Fruit fly (Drosophila melanogaster) whole organism, embryonic: ENCODE measurements around the gene Rbcn-3B.
A peak's percentile ranks its signal among the peaks of the same experiment; 100 is the strongest.

Source experiments
- CG1024 ChIP-seq: fragments of 200-800 bp; sonication (Bioruptor generic); IDR thresholded peaks from 2 replicates; pipeline ENCODE4 v1.3.6; 2022; ENCODE audit warnings: missing biosample characterization, missing genetic modification characterization
- CG12744 ChIP-seq: fragments of 200-800 bp; sonication (Bioruptor generic); optimal IDR thresholded peaks from 2 replicates; lab custom pipeline; 2016; ENCODE audit warnings: missing biosample characterization, missing genetic modification characterization
- CG13287 ChIP-seq: fragments of 200-800 bp; sonication (Bioruptor generic); IDR thresholded peaks from 2 replicates; pipeline ENCODE4 v1.3.6; 2022; ENCODE audit warnings: missing biosample characterization, missing genetic modification characterization; ENCODE audit not compliant: partially characterized antibody
- CG13894 ChIP-seq: fragments of 200-800 bp; sonication (Bioruptor generic); optimal IDR thresholded peaks from 3 replicates; lab custom pipeline; 2018; ENCODE audit warnings: missing biosample characterization, mild to moderate bottlenecking, missing genetic modification characterization, moderate library complexity
- CG15479 ChIP-seq: fragments of 200-800 bp; sonication (Bioruptor generic); optimal IDR thresholded peaks from 3 replicates; lab custom pipeline; 2019; ENCODE audit warnings: missing biosample characterization, mild to moderate bottlenecking, missing genetic modification characterization, moderate library complexity
- CG17328 ChIP-seq: fragments of 200-800 bp; sonication (Bioruptor generic); IDR thresholded peaks from 2 replicates; pipeline ENCODE4 v1.3.6; 2022; ENCODE audit warnings: missing biosample characterization, missing genetic modification characterization
- CG17361 ChIP-seq: fragments of 200-800 bp; sonication (Bioruptor generic); IDR thresholded peaks from 3 replicates; pipeline ENCODE4 v1.3.6; 2022; ENCODE audit warnings: missing biosample characterization, missing genetic modification characterization
- CG3726 ChIP-seq: fragments of 200-800 bp; sonication (Bioruptor generic); IDR thresholded peaks from 3 replicates; pipeline ENCODE4, ENCODE4 v1.3.6; 2022; ENCODE audit warnings: missing biosample characterization, missing genetic modification characterization
- CG6854 ChIP-seq: fragments of 200-800 bp; sonication (Bioruptor generic); optimal IDR thresholded peaks from 3 replicates; lab custom pipeline; 2017; ENCODE audit warnings: missing biosample characterization, mild to moderate bottlenecking, missing genetic modification characterization
- CG7786 ChIP-seq: fragments of 200-800 bp; sonication (Bioruptor generic); optimal IDR thresholded peaks from 2 replicates; lab custom pipeline; 2016; ENCODE audit warnings: missing biosample characterization, missing genetic modification characterization
- CG7839 ChIP-seq: fragments of 200-800 bp; sonication (Bioruptor generic); optimal IDR thresholded peaks from 3 replicates; lab custom pipeline; 2018; ENCODE audit warnings: missing biosample characterization, mild to moderate bottlenecking, missing genetic modification characterization, moderate library complexity
- CG7963 ChIP-seq: fragments of 200-800 bp; sonication (Bioruptor generic); IDR thresholded peaks from 3 replicates; pipeline ENCODE4 v1.3.6; 2022; ENCODE audit warnings: missing biosample characterization, missing genetic modification characterization; ENCODE audit not compliant: partially characterized antibody
- CG9727 ChIP-seq: fragments of 200-800 bp; sonication (Bioruptor generic); optimal IDR thresholded peaks from 3 replicates; lab custom pipeline; 2017; ENCODE audit warnings: missing biosample characterization, mild to moderate bottlenecking, missing genetic modification characterization
- CG9797 ChIP-seq: fragments of 200-800 bp; sonication (Bioruptor generic); optimal IDR thresholded peaks from 3 replicates; lab custom pipeline; 2018; ENCODE audit warnings: missing biosample characterization, mild to moderate bottlenecking, missing genetic modification characterization
- CG9817 ChIP-seq: fragments of 200-800 bp; sonication (Bioruptor generic); optimal IDR thresholded peaks from 2 replicates; lab custom pipeline; 2018; ENCODE audit warnings: missing biosample characterization, mild to moderate bottlenecking, missing genetic modification characterization, moderate library complexity
- Camta ChIP-seq: fragments of 200-800 bp; sonication (Bioruptor generic); optimal IDR thresholded peaks from 2 replicates; lab custom pipeline; 2016; ENCODE audit warnings: missing biosample characterization, missing genetic modification characterization
- Doc3 ChIP-seq: fragments of 200-800 bp; sonication (Bioruptor generic); IDR thresholded peaks from 3 replicates; pipeline ENCODE4 v1.3.6; 2022; ENCODE audit warnings: missing biosample characterization, missing genetic modification characterization; ENCODE audit not compliant: partially characterized antibody
- Dref ChIP-seq: fragments of 200-800 bp; sonication (Bioruptor generic); IDR thresholded peaks from 2 replicates; pipeline ENCODE4 v1.3.6; 2022; ENCODE audit warnings: missing biosample characterization, missing genetic modification characterization
- Drgx ChIP-seq: fragments of 200-800 bp; sonication (Bioruptor generic); IDR thresholded peaks from 2 replicates; pipeline ENCODE4 v1.3.6; 2022; ENCODE audit warnings: missing biosample characterization, missing genetic modification characterization
- E2f1 ChIP-seq: fragments of 200-800 bp; sonication (Bioruptor generic); IDR thresholded peaks from 2 replicates; pipeline ENCODE4 v1.3.6; 2022; ENCODE audit warnings: missing biosample characterization, missing genetic modification characterization
- Hand ChIP-seq: fragments of 200-800 bp; sonication (Bioruptor generic); optimal IDR thresholded peaks from 2 replicates; lab custom pipeline; 2017; ENCODE audit warnings: mild to moderate bottlenecking, missing biosample characterization, missing genetic modification reagents, missing genetic modification characterization
- Hr78 ChIP-seq, 2 experiments: fragments of 200-800 bp in 1 of 2; fragments of >200 bp in 1 of 2; sonication (Bioruptor generic) in 1 of 2; optimal IDR thresholded peaks; 2 replicates each; lab custom pipeline; 2017 to 2019; ENCODE audit warnings: missing biosample characterization in 2 of 2, missing genetic modification characterization in 2 of 2, mild to moderate bottlenecking in 1 of 2, moderate library complexity in 1 of 2
- ab ChIP-seq: fragments of 200-800 bp; sonication (Bioruptor generic); optimal IDR thresholded peaks from 2 replicates; lab custom pipeline; 2016; ENCODE audit warnings: missing biosample characterization, missing genetic modification characterization
- ac ChIP-seq: fragments of 200-800 bp; sonication (Bioruptor generic); optimal IDR thresholded peaks from 3 replicates; lab custom pipeline; 2017; ENCODE audit warnings: missing biosample characterization, mild to moderate bottlenecking, missing genetic modification characterization
- aop ChIP-seq: fragments of 200-800 bp; sonication (Bioruptor generic); IDR thresholded peaks from 2 replicates; pipeline ENCODE4 v1.3.6; 2022; ENCODE audit warnings: missing biosample characterization, missing genetic modification characterization
- bab2 ChIP-seq: fragments of 200-800 bp; sonication (Bioruptor generic); optimal IDR thresholded peaks from 2 replicates; lab custom pipeline; 2016; ENCODE audit warnings: missing biosample characterization, missing genetic modification characterization
- bcd ChIP-seq: fragments of 200-800 bp; sonication (Bioruptor generic); optimal IDR thresholded peaks from 2 replicates; lab custom pipeline; 2017; ENCODE audit warnings: missing biosample characterization, mild to moderate bottlenecking, missing genetic modification characterization
- chm ChIP-seq: fragments of 200-800 bp; sonication (Bioruptor generic); IDR thresholded peaks from 2 replicates; pipeline ENCODE4 v1.3.6; 2022; ENCODE audit warnings: missing biosample characterization, missing genetic modification characterization
- cwo ChIP-seq: fragments of 200-800 bp; sonication (Bioruptor generic); optimal IDR thresholded peaks from 3 replicates; lab custom pipeline; 2017; ENCODE audit warnings: missing biosample characterization, missing genetic modification characterization, mild to moderate bottlenecking, moderate library complexity, missing genetic modification reagents
- disco-r ChIP-seq: fragments of 200-800 bp; sonication (Bioruptor generic); optimal IDR thresholded peaks from 2 replicates; lab custom pipeline; 2016; ENCODE audit warnings: missing biosample characterization, missing genetic modification characterization
- dm ChIP-seq: fragments of 200-800 bp; sonication (Bioruptor generic); optimal IDR thresholded peaks from 3 replicates; lab custom pipeline; 2016; ENCODE audit warnings: missing biosample characterization, missing genetic modification characterization
- fd102C ChIP-seq: fragments of 200-800 bp; sonication (Bioruptor generic); optimal IDR thresholded peaks from 2 replicates; lab custom pipeline; 2018; ENCODE audit warnings: missing biosample characterization, mild to moderate bottlenecking, missing genetic modification characterization, moderate library complexity
- gem ChIP-seq: fragments of 200-800 bp; sonication (Bioruptor generic); optimal IDR thresholded peaks from 2 replicates; lab custom pipeline; 2019; ENCODE audit warnings: missing biosample characterization, mild to moderate bottlenecking, missing genetic modification characterization, moderate library complexity
- grau ChIP-seq: fragments of 200-800 bp; optimal IDR thresholded peaks from 3 replicates; lab custom pipeline; 2019; ENCODE audit warnings: missing biosample characterization, mild to moderate bottlenecking, missing genetic modification characterization, moderate library complexity
- gsb ChIP-seq: fragments of 200-800 bp; sonication (Bioruptor generic); IDR thresholded peaks from 2 replicates; pipeline ENCODE4 v1.3.6; 2022; ENCODE audit warnings: missing biosample characterization, missing genetic modification characterization
- org-1 ChIP-seq: fragments of 200-800 bp; sonication (Bioruptor generic); optimal IDR thresholded peaks from 2 replicates; lab custom pipeline; 2017; ENCODE audit warnings: missing biosample characterization, missing genetic modification characterization
- p53 ChIP-seq: fragments of 200-800 bp; sonication (Bioruptor generic); optimal IDR thresholded peaks from 2 replicates; lab custom pipeline; 2016; ENCODE audit warnings: missing biosample characterization, missing genetic modification characterization
- psq ChIP-seq: fragments of 200-800 bp; sonication (Bioruptor generic); optimal IDR thresholded peaks from 2 replicates; lab custom pipeline; 2017; ENCODE audit warnings: missing biosample characterization, missing genetic modification characterization
- row ChIP-seq: fragments of 200-800 bp; sonication (Bioruptor generic); IDR thresholded peaks from 3 replicates; pipeline ENCODE4 v1.3.6; 2022; ENCODE audit warnings: missing biosample characterization, missing genetic modification characterization
- sc ChIP-seq, 3 experiments: fragments of >200 bp in 2 of 3; fragments of 200-800 bp in 1 of 3; sonication (Bioruptor generic) in 1 of 3; optimal IDR thresholded peaks; 2 replicates in 2 of 3; 3 replicates in 1 of 3; lab custom pipeline; 2017; ENCODE audit warnings: mild to moderate bottlenecking in 1 of 3, missing biosample characterization in 1 of 3, missing genetic modification characterization in 1 of 3, missing genetic modification reagents in 1 of 3
- shn ChIP-seq: fragments of 200-800 bp; sonication (Bioruptor generic); optimal IDR thresholded peaks from 3 replicates; lab custom pipeline; 2016; ENCODE audit warnings: missing biosample characterization, missing genetic modification characterization
- so ChIP-seq: fragments of 200-800 bp; sonication (Bioruptor generic); IDR thresholded peaks from 3 replicates; pipeline ENCODE4 v1.3.6; 2022; ENCODE audit warnings: missing biosample characterization, missing genetic modification characterization
- tap ChIP-seq: fragments of 200-800 bp; optimal IDR thresholded peaks from 3 replicates; lab custom pipeline; 2019; ENCODE audit warnings: missing biosample characterization, mild to moderate bottlenecking, missing genetic modification characterization, moderate library complexity
- tin ChIP-seq: fragments of 200-800 bp; sonication (Bioruptor generic); optimal IDR thresholded peaks from 3 replicates; lab custom pipeline; 2016; ENCODE audit warnings: missing biosample characterization, missing genetic modification characterization
- twi ChIP-seq: fragments of 200-800 bp; optimal IDR thresholded peaks from 2 replicates; lab custom pipeline; 2019; ENCODE audit warnings: missing biosample characterization, mild to moderate bottlenecking, missing genetic modification characterization, moderate library complexity
- vnd ChIP-seq: fragments of 200-800 bp; sonication (Bioruptor generic); IDR thresholded peaks from 3 replicates; pipeline ENCODE4 v1.3.6; 2022; ENCODE audit warnings: missing biosample characterization, missing genetic modification characterization; ENCODE audit not compliant: partially characterized antibody
- vvl ChIP-seq: fragments of 200-800 bp; sonication (Bioruptor generic); IDR thresholded peaks from 2 replicates; pipeline ENCODE4 v1.3.6; 2022; ENCODE audit warnings: missing biosample characterization, missing genetic modification characterization
- wek ChIP-seq: fragments of 200-800 bp; sonication (Bioruptor generic); optimal IDR thresholded peaks from 3 replicates; lab custom pipeline; 2018; ENCODE audit warnings: missing biosample characterization, mild to moderate bottlenecking, missing genetic modification characterization, moderate library complexity

Gene Rbcn-3B

dm6 chrX:1927473-1928306 lies 19.0 kb downstream of the Rbcn-3B start, which contains the start of gene CG11596 (continued):
- TF ChIP-seq tap (tag; lab: Kevin White, UChicago) (no peak), fd102C (GFP tag; lab: Kevin White, UChicago) (no peak), disco-r (no peak), CG9817 (tag; lab: Kevin White, UChicago) (no peak), CG12744 (GFP tag; lab: Kevin White, UChicago) (no peak), shn (peak; percentile 33), Drgx (GFP tag; lab: Robert Waterston, UW) (no peak), gem (tag; lab: Kevin White, UChicago) (no peak), Camta (GFP tag; lab: Kevin White, UChicago) (no peak), sc (optimal IDR thresholded peaks at IDR 0.05; lab: Kevin White, UChicago) (no peak), sc (GFP tag; optimal IDR thresholded peaks at IDR 0.05; lab: Kevin White, UChicago) (no peak), dm (GFP tag; lab: Kevin White, UChicago) (peak; percentile 46), CG9797 (GFP tag; lab: Kevin White, UChicago) (peak; percentile 71), grau (tag; lab: Kevin White, UChicago) (peak; percentile 12), ab (GFP tag; lab: Kevin White, UChicago) (no peak), row (GFP tag; lab: Robert Waterston, UW) (peak; percentile 72), CG7839 (tag; lab: Kevin White, UChicago) (no peak), chm (GFP tag; lab: Robert Waterston, UW) (0 out of 2 replicates have a peak, but pooled peaks have one; percentile 24), Dref (GFP tag; lab: Robert Waterston, UW) (peak; percentile 79), CG9727 (no peak), Doc3 (GFP tag; lab: Robert Waterston, UW) (no peak), CG13287 (GFP tag; lab: Robert Waterston, UW) (no peak), ac (GFP tag; lab: Kevin White, UChicago) (no peak), bab2 (GFP tag; lab: Kevin White, UChicago) (no peak), CG15479 (no peak), CG13894 (no peak), so (GFP tag; lab: Robert Waterston, UW) (0 out of 3 replicates have a peak, but pooled peaks have one; percentile 47), CG7963 (GFP tag; lab: Robert Waterston, UW) (no peak), wek (no peak), org-1 (GFP tag; lab: Kevin White, UChicago) (no peak), cwo (GFP tag; lab: Kevin White, UChicago) (peak; percentile 61), bcd (GFP tag; lab: Kevin White, UChicago) (no peak), twi (tag; lab: Kevin White, UChicago) (peak; percentile 52), tin (no peak), CG7786 (GFP tag; lab: Kevin White, UChicago) (peak; percentile 18), Hand (GFP tag; lab: Kevin White, UChicago) (no peak), p53 (GFP tag; lab: Kevin White, UChicago) (peak; percentile 84), CG17328 (GFP tag; lab: Robert Waterston, UW) (peak; percentile 46; the same call in 1 of the 2 replicates), CG3726 (GFP tag; lab: Robert Waterston, UW) (no peak), CG6854 (GFP tag; lab: Kevin White, UChicago) (no peak), E2f1 (GFP tag; lab: Robert Waterston, UW) (no peak), aop (GFP tag; lab: Robert Waterston, UW) (no peak), vvl (GFP tag; lab: Robert Waterston, UW) (peak; percentile 22; the same call in 1 of the 2 replicates), Hr78 (GFP tag; optimal IDR thresholded peaks at IDR 0.05; lab: Kevin White, UChicago) (no peak), gsb (GFP tag; lab: Robert Waterston, UW) (no peak), CG1024 (no peak), psq (no peak), CG17361 (GFP tag; lab: Robert Waterston, UW) (0 out of 3 replicates have a peak, but pooled peaks have one; percentile 28), vnd (GFP tag; lab: Robert Waterston, UW) (no peak)
